Fruit fly (Drosophila melanogaster) whole organism, embryonic: ENCODE results near the gene CG4957.

Source experiments
- ATbp ChIP-seq: fragments of 200-800 bp; sonication (Bioruptor generic); optimal IDR thresholded peaks from 2 replicates; lab custom pipeline; 2017; ENCODE audit warnings: missing biosample characterization, mild to moderate bottlenecking, missing genetic modification characterization, missing genetic modification reagents
- Awh ChIP-seq: fragments of 200-800 bp; sonication (Bioruptor generic); IDR thresholded peaks from 2 replicates; pipeline ENCODE4, ENCODE4 v1.3.6; 2022; ENCODE audit warnings: missing biosample characterization, missing genetic modification characterization
- Bgb ChIP-seq: fragments of 200-800 bp; sonication (Bioruptor generic); IDR thresholded peaks from 2 replicates; pipeline ENCODE4 v1.3.6; 2022; ENCODE audit warnings: missing biosample characterization, missing genetic modification characterization; ENCODE audit not compliant: partially characterized antibody
- CG10209 ChIP-seq: fragments of 200-800 bp; sonication (Bioruptor generic); optimal IDR thresholded peaks from 3 replicates; lab custom pipeline; 2017; ENCODE audit warnings: missing biosample characterization, mild to moderate bottlenecking, missing genetic modification characterization, missing genetic modification reagents
- CG10366 ChIP-seq: fragments of 200-800 bp; sonication (Bioruptor generic); IDR thresholded peaks from 2 replicates; pipeline ENCODE4 v1.3.6; 2022; ENCODE audit warnings: missing biosample characterization, missing genetic modification characterization
- CG10462 ChIP-seq: fragments of 200-800 bp; sonication (Bioruptor generic); optimal IDR thresholded peaks from 2 replicates; lab custom pipeline; 2016; ENCODE audit warnings: missing biosample characterization, missing genetic modification characterization
- CG10565 ChIP-seq: fragments of 200-800 bp; sonication (Bioruptor generic); optimal IDR thresholded peaks from 3 replicates; lab custom pipeline; 2016; ENCODE audit warnings: missing biosample characterization, mild to moderate bottlenecking, missing genetic modification characterization
- CG11560 ChIP-seq: fragments of 200-800 bp; sonication (Bioruptor generic); IDR thresholded peaks from 3 replicates; pipeline ENCODE4 v1.3.6; 2022; ENCODE audit warnings: missing biosample characterization, missing genetic modification characterization
- CG11695 ChIP-seq: fragments of 200-800 bp; sonication (Bioruptor generic); IDR thresholded peaks from 3 replicates; pipeline ENCODE4 v1.3.6; 2022; ENCODE audit warnings: missing biosample characterization, missing genetic modification characterization
- CG13287 ChIP-seq: fragments of 200-800 bp; sonication (Bioruptor generic); IDR thresholded peaks from 2 replicates; pipeline ENCODE4 v1.3.6; 2022; ENCODE audit warnings: missing biosample characterization, missing genetic modification characterization; ENCODE audit not compliant: partially characterized antibody
- CG14014 ChIP-seq: fragments of 200-800 bp; sonication (Bioruptor generic); IDR thresholded peaks from 2 replicates; pipeline ENCODE4 v1.3.6; 2022; ENCODE audit warnings: missing biosample characterization, missing genetic modification characterization
- CG14710 ChIP-seq: fragments of 200-800 bp; sonication (Bioruptor generic); optimal IDR thresholded peaks from 3 replicates; lab custom pipeline; 2019; ENCODE audit warnings: missing biosample characterization, mild to moderate bottlenecking, missing genetic modification characterization, moderate library complexity
- CG15011 ChIP-seq: fragments of 200-800 bp; sonication (Bioruptor generic); optimal IDR thresholded peaks from 3 replicates; lab custom pipeline; 2018; ENCODE audit warnings: missing biosample characterization, mild to moderate bottlenecking, missing genetic modification characterization
- CG16813 ChIP-seq: fragments of 200-800 bp; sonication (Bioruptor generic); IDR thresholded peaks from 3 replicates; pipeline ENCODE4 v1.3.6; 2022; ENCODE audit warnings: missing biosample characterization, missing genetic modification characterization; ENCODE audit not compliant: partially characterized antibody
- CG3281 ChIP-seq: fragments of 200-800 bp; sonication (Bioruptor generic); optimal IDR thresholded peaks from 3 replicates; lab custom pipeline; 2017; ENCODE audit warnings: missing biosample characterization, mild to moderate bottlenecking, missing genetic modification characterization
- CG5245 ChIP-seq: fragments of 200-800 bp; sonication (Bioruptor generic); optimal IDR thresholded peaks from 3 replicates; lab custom pipeline; 2016; ENCODE audit warnings: missing biosample characterization, missing genetic modification characterization
- CG7963 ChIP-seq: fragments of 200-800 bp; sonication (Bioruptor generic); IDR thresholded peaks from 3 replicates; pipeline ENCODE4 v1.3.6; 2022; ENCODE audit warnings: missing biosample characterization, missing genetic modification characterization; ENCODE audit not compliant: partially characterized antibody
- CG8359 ChIP-seq: fragments of 200-800 bp; sonication (Bioruptor generic); optimal IDR thresholded peaks from 2 replicates; lab custom pipeline; 2017; ENCODE audit warnings: missing biosample characterization, mild to moderate bottlenecking, missing genetic modification characterization, borderline replicate concordance
- ERR ChIP-seq: fragments of 200-800 bp; sonication (Bioruptor generic); optimal IDR thresholded peaks from 2 replicates; lab custom pipeline; 2016; ENCODE audit warnings: missing biosample characterization, missing genetic modification characterization
- Elba2 ChIP-seq: fragments of 200-800 bp; sonication (Bioruptor generic); optimal IDR thresholded peaks from 3 replicates; lab custom pipeline; 2016; ENCODE audit warnings: missing biosample characterization, missing genetic modification characterization
- Hmx ChIP-seq: fragments of 200-800 bp; sonication (Bioruptor generic); optimal IDR thresholded peaks from 2 replicates; lab custom pipeline; 2016; ENCODE audit warnings: missing biosample characterization, missing genetic modification characterization
- Hr78 ChIP-seq, 2 experiments: fragments of 200-800 bp in 1 of 2; fragments of >200 bp in 1 of 2; sonication (Bioruptor generic) in 1 of 2; optimal IDR thresholded peaks; 2 replicates each; lab custom pipeline; 2017 to 2019; ENCODE audit warnings: missing biosample characterization in 2 of 2, missing genetic modification characterization in 2 of 2, mild to moderate bottlenecking in 1 of 2, moderate library complexity in 1 of 2
- Hsf ChIP-seq: fragments of 200-800 bp; sonication (Bioruptor generic); optimal IDR thresholded peaks from 3 replicates; lab custom pipeline; 2016; ENCODE audit warnings: missing biosample characterization, missing genetic modification characterization
- Mad ChIP-seq: fragments of 200-800 bp; sonication (Bioruptor generic); optimal IDR thresholded peaks from 2 replicates; lab custom pipeline; 2016; ENCODE audit warnings: missing biosample characterization, missing genetic modification characterization
- Myb ChIP-seq: fragments of 200-800 bp; sonication (Bioruptor generic); optimal IDR thresholded peaks from 2 replicates; lab custom pipeline; 2016; ENCODE audit warnings: missing biosample characterization, missing genetic modification characterization
- Nf-YC ChIP-seq: fragments of 200-800 bp; optimal IDR thresholded peaks from 3 replicates; lab custom pipeline; 2019; ENCODE audit warnings: missing biosample characterization, mild to moderate bottlenecking, missing genetic modification characterization, moderate library complexity
- Opbp ChIP-seq: fragments of 200-800 bp; sonication (Bioruptor generic); IDR thresholded peaks from 3 replicates; pipeline ENCODE4 v1.3.6; 2022; ENCODE audit warnings: missing biosample characterization, missing genetic modification characterization; ENCODE audit not compliant: partially characterized antibody
- Ptx1 ChIP-seq: fragments of 200-800 bp; sonication (Bioruptor generic); IDR thresholded peaks from 2 replicates; pipeline ENCODE4 v1.3.6; 2022; ENCODE audit warnings: missing biosample characterization, missing genetic modification characterization
- Sox100B ChIP-seq: fragments of 200-800 bp; sonication (Bioruptor generic); optimal IDR thresholded peaks from 3 replicates; lab custom pipeline; 2018; ENCODE audit warnings: missing biosample characterization, mild to moderate bottlenecking, missing genetic modification characterization
- Usf ChIP-seq: fragments of 200-800 bp; sonication (Bioruptor generic); optimal IDR thresholded peaks from 2 replicates; lab custom pipeline; 2017; ENCODE audit warnings: missing genotype, missing biosample characterization, missing genetic modification characterization
- abd-A ChIP-seq: fragments of 200-800 bp; sonication (Bioruptor generic); optimal IDR thresholded peaks from 3 replicates; lab custom pipeline; 2019; ENCODE audit warnings: missing biosample characterization, mild to moderate bottlenecking, missing genetic modification characterization, moderate library complexity
- bigmax ChIP-seq: fragments of 200-800 bp; sonication (Bioruptor generic); optimal IDR thresholded peaks from 2 replicates; lab custom pipeline; 2018; ENCODE audit warnings: missing biosample characterization, mild to moderate bottlenecking, missing genetic modification characterization
- chm ChIP-seq: fragments of 200-800 bp; sonication (Bioruptor generic); IDR thresholded peaks from 2 replicates; pipeline ENCODE4 v1.3.6; 2022; ENCODE audit warnings: missing biosample characterization, missing genetic modification characterization
- ci ChIP-seq: fragments of 200-800 bp; sonication (Bioruptor generic); IDR thresholded peaks from 3 replicates; pipeline ENCODE4 v1.3.6; 2022; ENCODE audit warnings: missing biosample characterization, missing genetic modification characterization
- crp ChIP-seq, 2 experiments: fragments of 200-800 bp; sonication (Bioruptor generic); optimal IDR thresholded peaks; 2 replicates in 1 of 2; 3 replicates in 1 of 2; lab custom pipeline; 2017; ENCODE audit warnings: missing biosample characterization in 2 of 2, missing genetic modification characterization in 2 of 2, mild to moderate bottlenecking in 1 of 2, moderate library complexity in 1 of 2
- dati ChIP-seq: fragments of 200-800 bp; sonication (Bioruptor generic); IDR thresholded peaks from 2 replicates; pipeline ENCODE4 v1.3.6; 2022; ENCODE audit warnings: missing biosample characterization, missing genetic modification characterization
- gfzf ChIP-seq: fragments of 200-800 bp; sonication (Bioruptor generic); optimal IDR thresholded peaks from 2 replicates; lab custom pipeline; 2016; ENCODE audit warnings: missing biosample characterization, mild to moderate bottlenecking, missing genetic modification characterization, moderate library complexity
- h ChIP-seq: fragments of >200 bp; optimal IDR thresholded peaks from 2 replicates; lab custom pipeline; 2017
- hth ChIP-seq: fragments of >200 bp; optimal IDR thresholded peaks from 2 replicates; lab custom pipeline; 2017; ENCODE audit warnings: inconsistent platforms
- insv ChIP-seq, 2 experiments: fragments of 200-800 bp; sonication (Bioruptor generic); optimal IDR thresholded peaks; 3 replicates each; lab custom pipeline; 2016 to 2018; ENCODE audit warnings: missing biosample characterization in 2 of 2, missing genetic modification characterization in 2 of 2
- maf-S ChIP-seq: fragments of 200-800 bp; sonication (Bioruptor generic); optimal IDR thresholded peaks from 2 replicates; lab custom pipeline; 2016; ENCODE audit warnings: missing biosample characterization, missing genetic modification characterization
- psq ChIP-seq: fragments of 200-800 bp; sonication (Bioruptor generic); optimal IDR thresholded peaks from 2 replicates; lab custom pipeline; 2017; ENCODE audit warnings: missing biosample characterization, missing genetic modification characterization
- run ChIP-seq: fragments of 200-800 bp; sonication (Bioruptor generic); optimal IDR thresholded peaks from 3 replicates; lab custom pipeline; 2018; ENCODE audit warnings: missing biosample characterization, mild to moderate bottlenecking, missing genetic modification characterization
- salm ChIP-seq: fragments of 200-800 bp; sonication (Bioruptor generic); optimal IDR thresholded peaks from 2 replicates; lab custom pipeline; 2018; ENCODE audit warnings: missing biosample characterization, mild to moderate bottlenecking, missing genetic modification characterization
- sima ChIP-seq: fragments of 200-800 bp; sonication (Bioruptor generic); optimal IDR thresholded peaks from 2 replicates; lab custom pipeline; 2016; ENCODE audit warnings: missing biosample characterization, missing genetic modification characterization
- so ChIP-seq: fragments of 200-800 bp; sonication (Bioruptor generic); IDR thresholded peaks from 3 replicates; pipeline ENCODE4 v1.3.6; 2022; ENCODE audit warnings: missing biosample characterization, missing genetic modification characterization
- trh ChIP-seq: fragments of 200-800 bp; sonication (Bioruptor generic); optimal IDR thresholded peaks from 2 replicates; lab custom pipeline; 2016; ENCODE audit warnings: missing biosample characterization, missing genetic modification characterization
- twi ChIP-seq: fragments of 200-800 bp; optimal IDR thresholded peaks from 2 replicates; lab custom pipeline; 2019; ENCODE audit warnings: missing biosample characterization, mild to moderate bottlenecking, missing genetic modification characterization, moderate library complexity
- unc-4 ChIP-seq: fragments of 200-800 bp; sonication (Bioruptor generic); IDR thresholded peaks from 2 replicates; pipeline ENCODE4 v1.3.6; 2022; ENCODE audit warnings: missing biosample characterization, missing genetic modification characterization; ENCODE audit not compliant: partially characterized antibody

CG4957 gene

DNA sequence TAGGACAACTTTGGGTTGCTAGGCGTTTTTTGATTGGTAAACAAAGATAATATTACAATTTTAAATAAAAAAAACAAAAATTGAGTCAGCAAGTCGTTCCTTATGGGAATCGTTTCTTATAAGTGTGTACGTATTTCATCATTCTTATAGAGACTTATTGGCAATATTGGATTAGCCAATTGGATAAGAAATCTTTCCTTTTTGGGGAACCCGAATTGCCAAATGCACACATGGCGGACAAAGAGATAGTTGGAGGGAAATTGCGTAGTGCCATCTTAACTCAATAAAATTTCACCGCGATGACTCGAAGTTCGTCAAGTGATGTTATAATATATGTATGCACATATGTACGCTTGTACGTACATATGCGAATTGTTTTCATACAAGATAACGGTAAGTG is 22.6 kb downstream of the CG4957 start:
- peak in 1 of 2 experiments; percentile 94 for TF ChIP-seq insv (GFP tag; optimal IDR thresholded peaks at IDR 0.05; lab: Kevin White, UChicago)
- peak; percentile 100 for TF ChIP-seq Elba2 (GFP tag; lab: Kevin White, UChicago)
- TF ChIP-seq CG15011, result no peak

DNA sequence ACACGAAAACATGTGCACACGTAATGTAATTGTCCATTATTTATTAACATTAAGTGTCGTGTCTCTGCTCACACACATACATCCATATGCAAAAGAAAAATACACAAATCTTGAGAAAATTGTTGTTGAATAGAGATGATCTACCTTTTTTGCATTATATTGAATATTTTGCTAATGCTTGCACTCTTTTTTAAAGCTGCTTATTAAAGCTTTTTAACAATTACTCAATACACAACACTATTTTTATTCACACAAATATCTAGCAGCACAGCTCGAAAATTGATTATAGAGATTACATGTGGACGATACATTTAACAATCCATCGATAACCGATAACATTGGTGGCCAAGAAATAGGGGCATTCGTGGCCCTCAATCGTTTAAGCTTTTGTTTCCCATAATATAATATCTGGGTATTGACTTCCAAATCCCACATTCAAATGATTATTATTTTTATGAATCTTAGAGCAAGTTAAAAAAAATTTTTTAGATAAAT is 23.4 kb downstream of the CG4957 start, which contains the start of gene Ufd4:
Gene Ufd4, minus strand, starts transcription at position 300 of the 495 bp plus-strand sequence.
- TF ChIP-seq Hmx (no peak), hth (lab: Kevin White, UChicago) (no peak), CG10209 (GFP tag; lab: Kevin White, UChicago) (no peak), h (no peak), CG11695 (GFP tag; lab: Robert Waterston, UW) (peak; percentile 63; the same call in 2 of the 3 replicates), chm (GFP tag; lab: Robert Waterston, UW) (no peak), Hsf (GFP tag; lab: Kevin White, UChicago) (no peak), so (no peak; the same call in 2 of the 3 replicates), CG10366 (GFP tag; lab: Robert Waterston, UW) (no peak), crp (GFP tag; optimal IDR thresholded peaks at IDR 0.05; lab: Kevin White, UChicago) (no peak), Mad (GFP tag; lab: Kevin White, UChicago) (peak; percentile 13), CG10462 (GFP tag; lab: Kevin White, UChicago) (no peak), Nf-YC (tag; lab: Kevin White, UChicago) (peak; percentile 78), maf-S (GFP tag; lab: Kevin White, UChicago) (peak; percentile 54), ERR (GFP tag; lab: Kevin White, UChicago) (peak; percentile 55), CG5245 (GFP tag; lab: Kevin White, UChicago) (peak; percentile 37), ci (GFP tag; lab: Robert Waterston, UW) (no peak; the same call in 2 of the 3 replicates), CG3281 (GFP tag; lab: Kevin White, UChicago) (no peak), Awh (GFP tag; lab: Robert Waterston, UW) (no peak), CG13287 (GFP tag; lab: Robert Waterston, UW) (peak; percentile 60; the same call in 1 of the 2 replicates), CG14710 (tag; lab: Kevin White, UChicago) (peak; percentile 66), CG11560 (no peak), Sox100B (no peak), salm (tag; lab: Kevin White, UChicago) (no peak), psq (GFP tag; lab: Kevin White, UChicago) (no peak), Myb (GFP tag; lab: Kevin White, UChicago) (peak; percentile 21), Opbp (GFP tag; lab: Robert Waterston, UW) (no peak; the same call in 2 of the 3 replicates), Usf (GFP tag; lab: Kevin White, UChicago) (no peak), Hr78 (GFP tag; optimal IDR thresholded peaks at IDR 0.05; lab: Kevin White, UChicago) (no peak), unc-4 (GFP tag; lab: Robert Waterston, UW) (no peak; the same call in 1 of the 2 replicates), Ptx1 (GFP tag; lab: Robert Waterston, UW) (no peak), bigmax (GFP tag; lab: Kevin White, UChicago) (no peak), trh (GFP tag; lab: Kevin White, UChicago) (no peak), gfzf (peak; percentile 14), abd-A (tag; lab: Kevin White, UChicago) (no peak), CG7963 (GFP tag; lab: Robert Waterston, UW) (no peak), ATbp (GFP tag; lab: Kevin White, UChicago) (no peak), dati (GFP tag; lab: Robert Waterston, UW) (no peak), CG16813 (peak; percentile 40; the same call in 2 of the 3 replicates), Bgb (GFP tag; lab: Robert Waterston, UW) (peak; percentile 32; the same call in 1 of the 2 replicates), twi (no peak), sima (no peak), run (tag; lab: Kevin White, UChicago) (peak; percentile 1), CG8359 (GFP tag; lab: Kevin White, UChicago) (no peak), CG10565 (GFP tag; lab: Kevin White, UChicago) (no peak), CG14014 (GFP tag; lab: Robert Waterston, UW) (peak; percentile 75; the same call in 1 of the 2 replicates)
